Worm (Caenorhabditis elegans): ENCODE measurements around the gene C43F9.5.

C43F9.5 gene

DNA sequence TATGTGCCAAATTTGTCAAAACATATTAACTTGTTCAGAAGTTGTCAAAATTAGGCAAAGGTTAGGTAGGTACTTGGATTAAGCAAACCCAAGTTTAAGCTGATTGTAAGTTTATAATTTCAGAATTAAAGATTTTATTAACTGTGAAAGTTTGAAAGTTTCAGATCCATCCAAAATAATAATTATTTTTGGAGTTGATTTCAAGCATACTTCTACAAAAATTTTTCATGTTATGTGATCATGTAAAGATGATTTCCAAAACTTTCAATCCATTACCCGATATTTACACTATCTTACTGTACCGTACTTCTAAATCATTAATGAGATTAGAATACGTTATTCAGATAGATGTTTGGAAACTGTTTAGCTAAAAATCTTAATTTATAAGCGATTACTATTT is 25.9 kb downstream of the C43F9.5 start:
- TF ChIP-seq W03F9.2 (tag; optimal IDR thresholded peaks at IDR 0.05): no peak
- TF ChIP-seq dao-5 (tag; optimal IDR thresholded peaks at IDR 0.05): no peak
- no peak for TF ChIP-seq him-1 (tag; optimal IDR thresholded peaks at IDR 0.05)

DNA sequence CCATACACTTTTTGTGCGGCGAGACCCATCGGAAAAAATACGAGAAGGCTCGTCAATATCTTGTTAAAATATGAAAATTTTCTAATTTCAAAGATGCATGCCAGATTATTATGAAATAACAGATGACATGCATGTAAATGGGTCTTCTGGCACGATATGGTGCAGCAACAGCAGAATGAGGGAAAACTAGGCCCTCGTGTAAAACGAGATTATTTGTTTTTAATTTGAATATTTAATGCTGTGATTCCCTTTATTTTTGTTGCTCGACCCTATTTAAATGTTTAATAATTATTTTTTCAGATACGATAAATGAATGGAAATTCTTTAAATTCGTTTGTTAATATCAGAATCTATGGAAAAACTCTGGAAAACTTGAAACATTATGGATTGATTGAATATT is 28.9 kb downstream of the C43F9.5 start, which contains the start of gene him-8:
him-8 (plus strand) TSS at position 301 of the 400 bp plus-strand sequence.
- no peak for TF ChIP-seq him-1 (tag; optimal IDR thresholded peaks at IDR 0.05)
- no peak for TF ChIP-seq W03F9.2 (tag; optimal IDR thresholded peaks at IDR 0.05)
- TF ChIP-seq dao-5 (tag; optimal IDR thresholded peaks at IDR 0.05): no peak

DNA sequence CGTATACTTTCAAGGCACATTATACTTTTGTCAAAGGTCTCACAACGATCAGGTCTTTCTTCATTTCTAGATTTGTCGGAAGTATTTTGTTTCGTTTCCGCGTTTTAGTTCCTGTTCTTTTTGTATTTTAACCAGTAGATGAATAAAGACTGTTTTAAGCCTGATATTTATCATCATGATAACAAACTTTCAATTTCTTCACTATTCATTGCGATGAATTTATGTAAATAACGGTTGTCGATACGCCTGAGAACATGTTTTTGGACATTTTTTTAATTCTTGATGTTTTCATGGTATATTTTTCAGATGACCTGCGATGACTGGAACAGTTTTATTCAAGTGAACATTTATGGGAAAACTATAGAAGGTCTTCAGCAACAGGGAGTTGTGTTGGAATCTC is 32.1 kb downstream of the C43F9.5 start, which contains the start of gene zim-3:
zim-3 (plus strand) TSS at position 301 of the 400 bp plus-strand sequence.
- TF ChIP-seq W03F9.2 (tag; optimal IDR thresholded peaks at IDR 0.05) (no peak), dao-5 (tag; optimal IDR thresholded peaks at IDR 0.05) (no peak), him-1 (tag; optimal IDR thresholded peaks at IDR 0.05) (no peak)

- TF ChIP-seq dao-5 (tag; optimal IDR thresholded peaks at IDR 0.05) (no peak), him-1 (tag; optimal IDR thresholded peaks at IDR 0.05) (no peak), W03F9.2 (tag; optimal IDR thresholded peaks at IDR 0.05) (no peak)
Measured at ce11 chrIV:10554947-10555346, 35.6 kb downstream of the C43F9.5 start, which contains the start of gene zim-2. Gene zim-2, plus strand, starts transcription at chrIV:10555247.

- TF ChIP-seq W03F9.2 (tag; optimal IDR thresholded peaks at IDR 0.05): no peak
- no peak for TF ChIP-seq dao-5 (tag; optimal IDR thresholded peaks at IDR 0.05)
- no peak for TF ChIP-seq him-1 (tag; optimal IDR thresholded peaks at IDR 0.05)
Measured at ce11 chrIV:10546589-10547136, 43.9 kb downstream of the C43F9.5 start, which contains the start of gene zim-1. Gene zim-1, plus strand, starts transcription at chrIV:10547086.

ce11 chrIV:10545038-10545437 is 45.5 kb downstream of the C43F9.5 start, which contains the start of gene T07G12.5:
Gene T07G12.5, minus strand, starts transcription at chrIV:10545138.
- TF ChIP-seq W03F9.2 (tag; optimal IDR thresholded peaks at IDR 0.05): no peak
- TF ChIP-seq him-1 (tag; optimal IDR thresholded peaks at IDR 0.05): no peak
- TF ChIP-seq dao-5 (tag; optimal IDR thresholded peaks at IDR 0.05): no peak

DNA sequence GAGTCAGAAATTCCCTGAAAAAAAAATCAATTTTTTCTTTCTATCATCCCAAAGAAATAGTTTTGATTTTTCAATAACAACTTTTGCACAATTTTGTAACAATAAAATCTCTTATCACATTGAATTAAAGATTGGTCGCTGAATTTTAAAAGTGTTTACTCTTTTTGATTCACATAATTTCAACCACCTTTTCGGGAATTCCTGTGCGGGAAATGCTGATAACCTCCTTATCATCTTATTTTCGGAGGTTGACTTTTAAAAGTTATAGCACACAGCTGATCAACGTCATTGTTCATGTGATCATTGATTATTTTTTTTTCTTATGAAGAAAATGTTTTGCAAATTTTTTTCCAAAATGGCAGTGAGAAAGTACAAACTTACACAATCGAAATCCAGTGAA is 47.2 kb downstream of the C43F9.5 start:
- TF ChIP-seq W03F9.2 (tag; optimal IDR thresholded peaks at IDR 0.05) (no peak), him-1 (tag; optimal IDR thresholded peaks at IDR 0.05) (no peak), dao-5 (tag; optimal IDR thresholded peaks at IDR 0.05) (no peak)

DNA sequence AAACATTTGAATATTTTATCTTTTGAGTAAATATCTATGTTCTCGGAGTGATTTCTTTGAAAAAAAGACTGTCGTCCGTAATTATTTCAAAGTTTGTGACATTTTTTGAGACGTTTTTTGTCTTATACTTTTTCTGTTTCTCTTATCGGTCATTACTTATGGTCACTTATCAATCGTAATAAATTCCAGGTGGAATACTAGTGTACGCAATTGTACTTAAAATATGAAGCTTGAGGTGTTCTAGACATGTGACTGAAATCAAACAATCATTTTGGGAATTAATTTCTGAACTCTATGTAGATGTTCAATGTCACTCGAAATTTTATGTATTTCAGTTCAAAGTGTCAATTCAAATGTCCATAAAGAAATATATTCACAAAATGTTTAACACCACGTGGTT is 48.3 kb downstream of the C43F9.5 start:
- TF ChIP-seq dao-5 (tag; optimal IDR thresholded peaks at IDR 0.05): no peak
- no peak for TF ChIP-seq him-1 (tag; optimal IDR thresholded peaks at IDR 0.05)
- no peak for TF ChIP-seq W03F9.2 (tag; optimal IDR thresholded peaks at IDR 0.05)
